Worm (Caenorhabditis elegans): Measurements from ENCODE around the gene H20J04.1.

Gene H20J04.1

ce11 chrII:4394438-4394837, 39.0 kb downstream of the H20J04.1 start:
- TF ChIP-seq unc-62 (GFP tag; optimal IDR thresholded peaks at IDR 0.05) (no peak), snpc-4 (tag; optimal IDR thresholded peaks at IDR 0.05) (no peak), nfya-1 (tag; optimal IDR thresholded peaks at IDR 0.05; ENCODE audit: insufficient read depth) (no peak), nhr-237 (tag; optimal IDR thresholded peaks at IDR 0.05) (no peak), nhr-76 (tag; optimal IDR thresholded peaks at IDR 0.05) (no peak), skn-1 (tag; optimal IDR thresholded peaks at IDR 0.05) (no peak), ZK546.5 (tag; optimal IDR thresholded peaks at IDR 0.05) (no peak), mml-1 (tag; optimal IDR thresholded peaks at IDR 0.05) (no peak), ztf-4 (tag; optimal IDR thresholded peaks at IDR 0.05) (no peak), lin-39 (tag; optimal IDR thresholded peaks at IDR 0.05) (no peak), ceh-82 (tag; optimal IDR thresholded peaks at IDR 0.05) (no peak), aly-2 (tag; optimal IDR thresholded peaks at IDR 0.05) (no peak), nhr-11 (tag; optimal IDR thresholded peaks at IDR 0.05) (no peak), ztf-11 (tag; optimal IDR thresholded peaks at IDR 0.05) (no peak), nhr-43 (tag; optimal IDR thresholded peaks at IDR 0.05; ENCODE audit: poor library complexity, severe bottlenecking) (no peak), ceh-16 (tag; optimal IDR thresholded peaks at IDR 0.05) (no peak), elt-1 (tag; optimal IDR thresholded peaks at IDR 0.05) (no peak), lin-15B (tag; optimal IDR thresholded peaks at IDR 0.05) (no peak), fkh-2 (tag; optimal IDR thresholded peaks at IDR 0.05) (no peak)

DNA sequence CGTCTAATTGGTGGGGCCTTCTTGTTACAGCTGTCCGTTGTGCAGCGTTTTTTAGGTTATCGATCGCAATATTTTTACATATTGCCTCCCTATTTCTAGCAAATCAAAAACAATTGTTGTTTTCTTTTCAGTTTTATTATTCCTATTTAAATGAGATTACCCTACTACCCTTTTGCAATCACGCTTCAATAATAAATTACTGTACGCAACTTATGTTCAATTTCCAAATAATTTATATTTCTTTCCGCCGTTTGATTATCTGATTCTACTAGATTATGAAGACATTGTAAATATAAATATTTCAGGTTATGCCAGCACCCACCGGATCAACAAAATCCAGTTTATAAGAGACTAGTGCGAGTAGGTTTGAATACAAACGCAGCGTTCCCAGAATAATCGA, 49.9 kb downstream of the H20J04.1 start, which contains the start of gene ZK430.5:
Gene ZK430.5 (plus strand): TSS at position 301 of the 400 bp plus-strand sequence.
- TF ChIP-seq ceh-28 (tag; optimal IDR thresholded peaks at IDR 0.05) (no peak), elt-3 (tag; optimal IDR thresholded peaks at IDR 0.05) (no peak), snpc-4 (tag; optimal IDR thresholded peaks at IDR 0.05) (no peak), elt-1 (tag; optimal IDR thresholded peaks at IDR 0.05) (no peak)

All from whole organism, L3 larva.